Fruit fly (Drosophila melanogaster) whole organism, pupa: ENCODE data around the gene Cyp4ac3.

ENCODE experiments used
- CG10348 ChIP-seq: fragments of 200-800 bp; sonication (Bioruptor generic); IDR thresholded peaks from 2 replicates; pipeline ENCODE4 v1.3.6; 2022; ENCODE audit warnings: missing biosample characterization, missing genetic modification characterization
- CG12605 ChIP-seq: fragments of 200-800 bp; sonication (Bioruptor generic); IDR thresholded peaks from 2 replicates; pipeline ENCODE4 v1.3.6; 2022; ENCODE audit warnings: missing biosample characterization, missing genetic modification characterization
- CG13204 ChIP-seq: fragments of 200-800 bp; sonication (Bioruptor generic); optimal IDR thresholded peaks from 2 replicates; lab custom pipeline; 2018; ENCODE audit warnings: missing biosample characterization, mild to moderate bottlenecking, missing genetic modification characterization, moderate library complexity
- CG14655 ChIP-seq: fragments of 200-800 bp; sonication (Bioruptor generic); optimal IDR thresholded peaks from 3 replicates; lab custom pipeline; 2017; ENCODE audit warnings: mild to moderate bottlenecking, missing biosample characterization, missing genetic modification reagents, missing genetic modification characterization
- CG15710 ChIP-seq: fragments of 200-800 bp; sonication (Bioruptor generic); optimal IDR thresholded peaks from 2 replicates; lab custom pipeline; 2018; ENCODE audit warnings: missing biosample characterization, mild to moderate bottlenecking, missing genetic modification characterization, moderate library complexity
- CG17806 ChIP-seq: fragments of 200-800 bp; sonication (Bioruptor generic); optimal IDR thresholded peaks from 2 replicates; lab custom pipeline; 2018; ENCODE audit warnings: missing biosample characterization, mild to moderate bottlenecking, missing genetic modification characterization, moderate library complexity
- CG32121 ChIP-seq: fragments of 200-800 bp; sonication (Bioruptor generic); IDR thresholded peaks from 2 replicates; pipeline ENCODE4 v1.3.6; 2022; ENCODE audit warnings: missing biosample characterization, missing genetic modification characterization
- CG34367 ChIP-seq: fragments of 200-800 bp; sonication (Bioruptor generic); optimal IDR thresholded peaks from 2 replicates; lab custom pipeline; 2018; ENCODE audit warnings: missing biosample characterization, mild to moderate bottlenecking, missing genetic modification characterization
- CG4496 ChIP-seq: fragments of 200-800 bp; sonication (Bioruptor generic); IDR thresholded peaks from 3 replicates; pipeline ENCODE4 v1.3.6; 2022; ENCODE audit warnings: missing biosample characterization, missing genetic modification characterization
- CG8159 ChIP-seq: fragments of 200-800 bp; sonication (Bioruptor generic); optimal IDR thresholded peaks from 3 replicates; lab custom pipeline; 2018; ENCODE audit warnings: missing biosample characterization, mild to moderate bottlenecking, missing genetic modification characterization, moderate library complexity
- CG8301 ChIP-seq: fragments of 200-800 bp; sonication (Bioruptor generic); optimal IDR thresholded peaks from 2 replicates; lab custom pipeline; 2018; ENCODE audit warnings: missing biosample characterization, mild to moderate bottlenecking, missing genetic modification characterization
- CG9948 ChIP-seq: fragments of 200-800 bp; sonication (Bioruptor generic); optimal IDR thresholded peaks from 2 replicates; lab custom pipeline; 2018; ENCODE audit warnings: missing biosample characterization, mild to moderate bottlenecking, missing genetic modification characterization, moderate library complexity
- D1 ChIP-seq: fragments of 200-800 bp; sonication (Bioruptor generic); optimal IDR thresholded peaks from 2 replicates; lab custom pipeline; 2018; ENCODE audit warnings: missing biosample characterization, mild to moderate bottlenecking, missing genetic modification characterization, moderate library complexity
- EcR ChIP-seq: fragments of 200-800 bp; sonication (Bioruptor generic); optimal IDR thresholded peaks from 3 replicates; lab custom pipeline; 2019; ENCODE audit warnings: missing biosample characterization, missing genetic modification characterization, mild to moderate bottlenecking, moderate library complexity, missing genetic modification reagents
- Ets98B ChIP-seq: fragments of 200-800 bp; sonication (Bioruptor generic); IDR thresholded peaks from 2 replicates; pipeline ENCODE4 v1.3.6; 2022; ENCODE audit warnings: missing biosample characterization, missing genetic modification characterization
- Pif1A ChIP-seq: fragments of 200-800 bp; sonication (Bioruptor generic); optimal IDR thresholded peaks from 3 replicates; lab custom pipeline; 2016; ENCODE audit warnings: missing biosample characterization, missing genetic modification characterization
- Pif1B ChIP-seq: fragments of 200-800 bp; sonication (Bioruptor generic); optimal IDR thresholded peaks from 3 replicates; lab custom pipeline; 2016; ENCODE audit warnings: missing biosample characterization, missing genetic modification characterization
- Snoo ChIP-seq: fragments of 200-800 bp; sonication (Bioruptor generic); optimal IDR thresholded peaks from 3 replicates; lab custom pipeline; 2017; ENCODE audit warnings: missing biosample characterization, mild to moderate bottlenecking, missing genetic modification characterization, inconsistent platforms
- fd96Ca ChIP-seq: fragments of 200-800 bp; sonication (Bioruptor generic); IDR thresholded peaks from 3 replicates; pipeline ENCODE4 v1.3.6; 2022; ENCODE audit warnings: missing biosample characterization, missing genetic modification characterization
- gl ChIP-seq: fragments of 200-800 bp; sonication (Bioruptor generic); optimal IDR thresholded peaks from 2 replicates; lab custom pipeline; 2018; ENCODE audit warnings: missing biosample characterization, mild to moderate bottlenecking, missing genetic modification characterization
- rn ChIP-seq: fragments of 200-800 bp; sonication (Bioruptor generic); IDR thresholded peaks from 2 replicates; pipeline ENCODE4 v1.3.6; 2022; ENCODE audit warnings: missing biosample characterization, missing genetic modification characterization

The Cyp4ac3 gene

DNA sequence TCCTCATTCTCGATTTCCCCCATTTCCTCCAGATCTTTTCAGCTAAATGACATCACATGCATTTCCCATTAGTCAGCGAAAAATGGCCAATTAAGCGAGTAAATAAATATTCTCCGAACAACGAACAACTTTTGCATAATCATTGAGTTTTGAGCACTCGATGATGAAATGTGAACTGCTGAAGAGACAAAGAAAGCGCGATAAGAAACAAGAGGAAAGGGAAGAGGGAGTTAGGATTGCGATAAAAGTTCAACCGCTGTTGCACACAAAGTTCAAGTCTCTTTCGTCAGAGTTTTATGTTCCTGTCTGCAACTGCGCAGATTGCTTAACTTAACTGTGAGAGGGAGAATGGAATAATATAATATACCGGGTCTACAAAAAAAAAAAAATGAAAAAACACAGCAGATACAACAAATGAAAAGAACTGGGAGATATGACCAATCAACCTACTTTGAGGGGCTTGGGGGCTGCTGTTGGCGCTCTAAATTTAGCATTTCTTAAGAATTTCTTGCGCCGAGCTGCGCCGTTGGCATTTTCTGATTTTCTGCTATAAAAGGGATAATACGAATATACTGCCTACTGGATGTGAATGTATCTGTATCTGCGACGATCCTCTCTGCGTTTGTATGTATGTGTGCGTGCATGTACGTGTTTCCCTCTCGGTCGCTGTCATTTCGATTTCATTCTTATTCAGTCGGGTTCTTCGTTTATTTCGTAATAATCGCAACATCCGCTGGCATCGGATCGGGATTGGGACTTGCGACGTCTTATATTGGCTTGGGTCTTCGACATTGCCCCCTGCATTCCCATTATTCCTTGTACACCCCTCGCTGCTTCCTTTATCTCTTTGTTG is 26.3 kb downstream of the Cyp4ac3 start:
- TF ChIP-seq fd96Ca (GFP tag; lab: Robert Waterston, UW): no peak; the same call in 2 of the 3 replicates
- no peak for TF ChIP-seq CG8301 (tag; lab: Kevin White, UChicago)
- TF ChIP-seq Ets98B (GFP tag; lab: Robert Waterston, UW): 0 out of 2 replicates have a peak, but pooled peaks have one; percentile 8
- TF ChIP-seq CG8159: peak; percentile 14
- no peak for TF ChIP-seq CG34367 (tag; lab: Kevin White, UChicago)
- TF ChIP-seq CG32121 (GFP tag; lab: Robert Waterston, UW): no peak
- TF ChIP-seq CG4496: peak; percentile 22; the same call in 1 of the 3 replicates
- TF ChIP-seq D1 (tag; lab: Kevin White, UChicago): no peak
- peak; percentile 79 for TF ChIP-seq CG13204 (GFP tag; lab: Kevin White, UChicago)
- TF ChIP-seq CG12605 (GFP tag; lab: Robert Waterston, UW): peak; percentile 23; the same call in 1 of the 2 replicates
- peak; percentile 63 for TF ChIP-seq Pif1B
- peak; percentile 20 for TF ChIP-seq gl (tag; lab: Kevin White, UChicago)
- TF ChIP-seq CG17806 (tag; lab: Kevin White, UChicago): no peak
- TF ChIP-seq CG15710 (tag; lab: Kevin White, UChicago): no peak
- peak; percentile 98 for TF ChIP-seq EcR (GFP tag; lab: Kevin White, UChicago)
- TF ChIP-seq Pif1A (GFP tag; lab: Kevin White, UChicago): no peak
- TF ChIP-seq CG14655 (GFP tag; lab: Kevin White, UChicago): peak; percentile 8

DNA sequence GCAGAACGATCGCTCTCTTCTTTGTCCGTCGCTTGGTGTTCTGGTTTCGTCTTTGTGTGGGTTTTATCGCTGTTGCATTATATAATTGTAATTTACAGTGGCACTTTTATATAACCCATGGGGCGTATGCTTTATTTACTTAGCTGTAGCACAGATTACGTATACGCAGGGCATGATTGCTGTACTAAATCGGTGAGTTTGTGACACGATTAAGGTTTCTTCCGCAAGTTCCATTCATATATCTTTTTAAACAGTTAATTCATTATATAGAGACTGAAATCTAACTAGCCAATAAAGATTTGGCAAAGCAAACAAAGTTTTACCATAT is 26.9 kb downstream of the Cyp4ac3 start:
- TF ChIP-seq Pif1A (GFP tag; lab: Kevin White, UChicago) (peak; percentile 3), CG15710 (tag; lab: Kevin White, UChicago) (no peak)

DNA sequence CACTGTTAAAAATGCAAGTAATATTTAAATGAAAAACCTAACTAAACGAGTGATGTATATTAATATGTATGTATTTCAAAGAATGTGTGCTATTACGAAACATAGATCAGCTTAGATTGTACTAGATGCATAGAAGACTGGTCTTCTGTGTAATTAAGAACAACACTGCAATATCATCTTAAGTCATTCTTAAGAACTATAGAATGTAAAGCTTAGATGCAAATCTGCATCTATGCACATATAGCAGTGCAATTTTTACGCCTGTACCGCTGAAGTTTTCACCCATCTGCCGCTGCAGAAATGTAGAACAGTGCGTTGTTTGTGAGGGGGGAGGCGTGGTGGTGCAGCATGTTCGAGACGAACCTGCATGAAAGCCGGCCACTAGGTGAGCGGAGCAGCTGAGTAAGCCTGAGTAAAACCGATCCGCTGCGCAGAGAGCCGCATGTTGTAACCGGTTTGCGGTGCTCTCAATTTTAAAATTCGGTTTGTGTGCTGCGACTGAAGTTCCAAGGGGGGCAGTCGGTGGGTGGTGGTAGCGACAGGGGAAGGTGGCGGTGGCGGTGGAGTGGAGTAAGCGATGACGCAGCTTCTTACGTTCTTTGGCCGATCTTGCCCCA is 28.5 kb downstream of the Cyp4ac3 start:
- TF ChIP-seq CG17806 (tag; lab: Kevin White, UChicago): peak; percentile 94
- TF ChIP-seq Pif1B: peak; percentile 78
- no peak for TF ChIP-seq CG32121 (GFP tag; lab: Robert Waterston, UW)
- TF ChIP-seq CG13204 (GFP tag; lab: Kevin White, UChicago): peak; percentile 96
- TF ChIP-seq CG14655 (GFP tag; lab: Kevin White, UChicago): peak; percentile 81
- TF ChIP-seq Ets98B (GFP tag; lab: Robert Waterston, UW): no peak
- TF ChIP-seq CG15710 (tag; lab: Kevin White, UChicago): peak; percentile 91
- peak; percentile 84 for TF ChIP-seq D1 (tag; lab: Kevin White, UChicago)
- TF ChIP-seq CG34367 (tag; lab: Kevin White, UChicago): peak; percentile 88
- TF ChIP-seq Pif1A (GFP tag; lab: Kevin White, UChicago): peak; percentile 85
- no peak for TF ChIP-seq Snoo (tag; lab: Kevin White, UChicago)
- TF ChIP-seq EcR (GFP tag; lab: Kevin White, UChicago): peak; percentile 83
- no peak; the same call in 2 of the 3 replicates for TF ChIP-seq CG4496
- TF ChIP-seq CG10348: no peak
- TF ChIP-seq fd96Ca (GFP tag; lab: Robert Waterston, UW): no peak
- peak; percentile 89 for TF ChIP-seq CG9948 (tag; lab: Kevin White, UChicago)
- TF ChIP-seq gl (tag; lab: Kevin White, UChicago): peak; percentile 86
- TF ChIP-seq CG12605 (GFP tag; lab: Robert Waterston, UW): no peak
- peak; percentile 88 for TF ChIP-seq CG8301 (tag; lab: Kevin White, UChicago)
- 0 out of 2 replicates have a peak, but pooled peaks have one; percentile 16 for TF ChIP-seq rn (GFP tag; lab: Robert Waterston, UW)
- peak; percentile 96 for TF ChIP-seq CG8159

DNA sequence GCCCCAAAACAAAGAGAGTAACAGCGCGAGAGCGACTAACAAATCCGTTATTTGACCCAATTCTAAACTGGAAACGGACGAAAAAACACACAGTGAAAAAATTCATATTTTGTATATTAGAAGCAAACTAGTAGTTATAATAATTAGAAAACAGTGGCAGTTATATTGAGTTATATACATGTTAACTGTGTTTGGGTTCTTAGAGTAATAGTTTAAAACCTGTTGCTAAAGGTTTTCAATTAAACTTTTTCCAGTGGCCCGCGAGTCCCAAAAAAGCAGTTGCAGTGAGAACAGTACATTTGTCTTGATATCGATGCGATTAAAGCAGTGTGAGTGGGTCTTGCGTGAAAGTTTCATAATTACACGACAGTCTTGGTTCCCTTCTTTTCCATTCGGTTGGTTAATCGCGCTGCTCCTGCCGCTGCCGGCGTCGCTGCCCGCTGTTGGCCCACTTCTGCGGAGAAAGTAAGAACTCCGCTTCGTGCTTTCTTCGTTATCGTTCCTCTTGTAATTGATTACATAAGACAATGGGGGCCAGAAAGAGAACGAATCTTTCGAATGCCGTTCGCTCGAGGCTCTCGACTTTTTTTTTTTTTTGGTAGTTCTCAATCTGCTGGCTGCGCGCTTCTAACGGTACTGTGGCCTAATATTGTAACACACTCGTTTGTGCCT is 29.1 kb downstream of the Cyp4ac3 start:
- TF ChIP-seq Pif1A (GFP tag; lab: Kevin White, UChicago) (peak; percentile 4), CG12605 (GFP tag; lab: Robert Waterston, UW) (no peak), CG14655 (GFP tag; lab: Kevin White, UChicago) (peak; percentile 54), Snoo (tag; lab: Kevin White, UChicago) (peak; percentile 91), CG13204 (GFP tag; lab: Kevin White, UChicago) (no peak), CG17806 (tag; lab: Kevin White, UChicago) (no peak), CG8301 (tag; lab: Kevin White, UChicago) (peak; percentile 83), CG32121 (GFP tag; lab: Robert Waterston, UW) (peak; percentile 34; the same call in 1 of the 2 replicates), D1 (tag; lab: Kevin White, UChicago) (no peak), gl (tag; lab: Kevin White, UChicago) (no peak), Ets98B (GFP tag; lab: Robert Waterston, UW) (0 out of 2 replicates have a peak, but pooled peaks have one; percentile 25), fd96Ca (GFP tag; lab: Robert Waterston, UW) (0 out of 3 replicates have a peak, but pooled peaks have one; percentile 23), Pif1B (peak; percentile 28), CG4496 (no peak), CG34367 (tag; lab: Kevin White, UChicago) (no peak)

DNA sequence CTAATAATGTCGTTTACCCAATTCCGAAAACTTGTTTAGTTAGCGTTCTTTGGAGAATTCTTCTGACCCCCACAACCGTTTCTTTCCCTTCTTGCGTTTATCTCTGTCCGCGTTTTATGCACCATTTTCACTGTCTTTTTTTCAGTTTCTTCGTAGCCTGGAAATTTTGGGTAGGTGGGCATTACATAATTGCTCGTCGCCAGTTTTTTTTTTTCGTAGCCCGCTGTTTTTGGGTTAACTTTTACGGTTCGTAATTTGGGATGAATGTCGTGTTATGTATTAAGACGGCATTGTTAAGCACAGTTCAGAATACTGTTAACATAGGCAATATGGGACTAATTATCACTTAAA is 29.6 kb downstream of the Cyp4ac3 start:
- TF ChIP-seq Snoo (tag; lab: Kevin White, UChicago) (no peak), CG13204 (GFP tag; lab: Kevin White, UChicago) (no peak), D1 (tag; lab: Kevin White, UChicago) (no peak), CG10348 (no peak), Pif1B (no peak), CG8301 (tag; lab: Kevin White, UChicago) (no peak), CG17806 (tag; lab: Kevin White, UChicago) (no peak), fd96Ca (GFP tag; lab: Robert Waterston, UW) (no peak), CG9948 (tag; lab: Kevin White, UChicago) (no peak), CG32121 (GFP tag; lab: Robert Waterston, UW) (no peak), Pif1A (GFP tag; lab: Kevin White, UChicago) (no peak), CG4496 (no peak), gl (tag; lab: Kevin White, UChicago) (no peak), CG8159 (no peak), CG34367 (tag; lab: Kevin White, UChicago) (no peak), CG15710 (tag; lab: Kevin White, UChicago) (no peak), CG12605 (GFP tag; lab: Robert Waterston, UW) (no peak), Ets98B (GFP tag; lab: Robert Waterston, UW) (no peak), CG14655 (GFP tag; lab: Kevin White, UChicago) (no peak)
